Worm (Caenorhabditis elegans): ENCODE data around the gene bkip-1.

The bkip-1 gene

ce11 chrII:14100963-14101362, at the start of gene bkip-1:
bkip-1 (plus strand) TSS chrII:14101263.
- TF ChIP-seq W03F9.2 (tag; optimal IDR thresholded peaks at IDR 0.05) (no peak), him-1 (tag; optimal IDR thresholded peaks at IDR 0.05) (no peak), dao-5 (tag; optimal IDR thresholded peaks at IDR 0.05) (no peak)

ce11 chrII:14051474-14051934, 49.6 kb upstream of the bkip-1 start:
- TF ChIP-seq dao-5 (tag; optimal IDR thresholded peaks at IDR 0.05), result no peak
- TF ChIP-seq him-1 (tag; optimal IDR thresholded peaks at IDR 0.05), result no peak
- no peak for TF ChIP-seq W03F9.2 (tag; optimal IDR thresholded peaks at IDR 0.05)

- TF ChIP-seq him-1 (tag; optimal IDR thresholded peaks at IDR 0.05) (no peak), W03F9.2 (tag; optimal IDR thresholded peaks at IDR 0.05) (no peak), dao-5 (tag; optimal IDR thresholded peaks at IDR 0.05) (no peak)
These were observed 48.9 kb upstream of the bkip-1 start, which contains the start of gene daf-5 for ce11 chrII:14052204-14052603. daf-5 (minus strand) TSS chrII:14052304.

- TF ChIP-seq dao-5 (tag; optimal IDR thresholded peaks at IDR 0.05), result no peak
- no peak for TF ChIP-seq W03F9.2 (tag; optimal IDR thresholded peaks at IDR 0.05)
- no peak for TF ChIP-seq him-1 (tag; optimal IDR thresholded peaks at IDR 0.05)
These were observed 47.9 kb upstream of the bkip-1 start for ce11 chrII:14053141-14053540.

ce11 chrII:14055717-14056116, 45.3 kb upstream of the bkip-1 start:
- TF ChIP-seq him-1 (tag; optimal IDR thresholded peaks at IDR 0.05), result no peak
- TF ChIP-seq W03F9.2 (tag; optimal IDR thresholded peaks at IDR 0.05), result no peak
- TF ChIP-seq dao-5 (tag; optimal IDR thresholded peaks at IDR 0.05), result no peak

ce11 chrII:14059767-14060166, 41.3 kb upstream of the bkip-1 start, which contains the start of gene rpb-11:
rpb-11 (plus strand) TSS chrII:14060085.
- peak; percentile 39 for TF ChIP-seq him-1 (tag; optimal IDR thresholded peaks at IDR 0.05)
- TF ChIP-seq W03F9.2 (tag; optimal IDR thresholded peaks at IDR 0.05), result peak; percentile 93
- no peak for TF ChIP-seq dao-5 (tag; optimal IDR thresholded peaks at IDR 0.05)

ce11 chrII:14060439-14060838, 40.6 kb upstream of the bkip-1 start, which contains the start of gene W01G7.4:
W01G7.4 (plus strand) TSS chrII:14060739.
- TF ChIP-seq dao-5 (tag; optimal IDR thresholded peaks at IDR 0.05) (no peak), him-1 (tag; optimal IDR thresholded peaks at IDR 0.05) (no peak), W03F9.2 (tag; optimal IDR thresholded peaks at IDR 0.05) (no peak)

ce11 chrII:14060885-14061284, 40.2 kb upstream of the bkip-1 start:
- no peak for TF ChIP-seq him-1 (tag; optimal IDR thresholded peaks at IDR 0.05)
- no peak for TF ChIP-seq dao-5 (tag; optimal IDR thresholded peaks at IDR 0.05)
- no peak for TF ChIP-seq W03F9.2 (tag; optimal IDR thresholded peaks at IDR 0.05)

ce11 chrII:14063044-14063500, 38.0 kb upstream of the bkip-1 start, which contains the start of gene lem-2:
lem-2 (plus strand) TSS chrII:14063450.
- TF ChIP-seq dao-5 (tag; optimal IDR thresholded peaks at IDR 0.05) (no peak), W03F9.2 (tag; optimal IDR thresholded peaks at IDR 0.05) (peak; percentile 73), him-1 (tag; optimal IDR thresholded peaks at IDR 0.05) (peak; percentile 25)

ce11 chrII:14064051-14064450, 37.0 kb upstream of the bkip-1 start:
- TF ChIP-seq him-1 (tag; optimal IDR thresholded peaks at IDR 0.05) (no peak), W03F9.2 (tag; optimal IDR thresholded peaks at IDR 0.05) (no peak), dao-5 (tag; optimal IDR thresholded peaks at IDR 0.05) (no peak)

ce11 chrII:14065486-14065885, 35.6 kb upstream of the bkip-1 start:
- TF ChIP-seq dao-5 (tag; optimal IDR thresholded peaks at IDR 0.05), result no peak
- no peak for TF ChIP-seq him-1 (tag; optimal IDR thresholded peaks at IDR 0.05)
- no peak for TF ChIP-seq W03F9.2 (tag; optimal IDR thresholded peaks at IDR 0.05)

- TF ChIP-seq W03F9.2 (tag; optimal IDR thresholded peaks at IDR 0.05) (no peak), dao-5 (tag; optimal IDR thresholded peaks at IDR 0.05) (no peak), him-1 (tag; optimal IDR thresholded peaks at IDR 0.05) (no peak)
These were observed 32.5 kb upstream of the bkip-1 start, which contains the start of gene xrn-1 for ce11 chrII:14068607-14069006. xrn-1 (plus strand) TSS chrII:14068907.

- TF ChIP-seq dao-5 (tag; optimal IDR thresholded peaks at IDR 0.05) (no peak), him-1 (tag; optimal IDR thresholded peaks at IDR 0.05) (no peak), W03F9.2 (tag; optimal IDR thresholded peaks at IDR 0.05) (no peak)
These were observed 26.2 kb upstream of the bkip-1 start for ce11 chrII:14074825-14075224.

ce11 chrII:14077823-14078222, 23.2 kb upstream of the bkip-1 start:
- TF ChIP-seq dao-5 (tag; optimal IDR thresholded peaks at IDR 0.05), result no peak
- no peak for TF ChIP-seq W03F9.2 (tag; optimal IDR thresholded peaks at IDR 0.05)
- TF ChIP-seq him-1 (tag; optimal IDR thresholded peaks at IDR 0.05), result no peak

- TF ChIP-seq him-1 (tag; optimal IDR thresholded peaks at IDR 0.05), result no peak
- no peak for TF ChIP-seq dao-5 (tag; optimal IDR thresholded peaks at IDR 0.05)
- no peak for TF ChIP-seq W03F9.2 (tag; optimal IDR thresholded peaks at IDR 0.05)
These were observed 14.1 kb upstream of the bkip-1 start for ce11 chrII:14086931-14087330.
